Worm (Caenorhabditis elegans) whole organism, late embryonic: ENCODE results near the gene F13E6.2.

Experiments
- K02D7.2 ChIP-seq: sonication (generic microtip); optimal IDR thresholded peaks from 2 replicates; lab custom pipeline; 2017; ENCODE audit warnings: mild to moderate bottlenecking, missing genetic modification characterization, missing compliant biosample characterization
- ama-1 ChIP-seq: fragments of 150-350 bp; optimal IDR thresholded peaks from 2 replicates; lab custom pipeline; 2014
- ceh-24 ChIP-seq: sonication (generic microtip); optimal IDR thresholded peaks from 2 replicates; lab custom pipeline; 2016; ENCODE audit warnings: mild to moderate bottlenecking, missing genetic modification characterization, missing compliant biosample characterization
- ceh-31 ChIP-seq: sonication (generic microtip); optimal IDR thresholded peaks from 2 replicates; lab custom pipeline; 2016; ENCODE audit warnings: missing genetic modification characterization, missing compliant biosample characterization
- ceh-48 ChIP-seq: sonication (generic microtip); optimal IDR thresholded peaks from 2 replicates; lab custom pipeline; 2016; ENCODE audit warnings: missing genetic modification characterization, inconsistent platforms, missing compliant biosample characterization
- fkh-10 ChIP-seq: fragments of 150-350 bp; optimal IDR thresholded peaks from 2 replicates; lab custom pipeline; 2014; ENCODE audit warnings: missing biosample characterization, missing genetic modification reagents, missing genetic modification characterization
- hlh-6 ChIP-seq: sonication (generic microtip); optimal IDR thresholded peaks from 2 replicates; lab custom pipeline; 2016; ENCODE audit warnings: missing genotype, missing genetic modification characterization, missing compliant biosample characterization
- pag-3 ChIP-seq: sonication (generic microtip); optimal IDR thresholded peaks from 2 replicates; lab custom pipeline; 2016; ENCODE audit warnings: missing compliant biosample characterization, missing genetic modification characterization, borderline replicate concordance
- pqm-1 ChIP-seq: sonication (generic microtip); optimal IDR thresholded peaks from 2 replicates; lab custom pipeline; 2016; ENCODE audit warnings: missing genetic modification characterization, missing compliant biosample characterization

- peak; percentile 47 for TF ChIP-seq ceh-48 (tag; lab: Kevin White, UChicago)
- TF ChIP-seq K02D7.2 (tag; lab: Kevin White, UChicago): no peak
- TF ChIP-seq pqm-1 (tag; lab: Kevin White, UChicago): no peak
- no peak for TF ChIP-seq fkh-10 (GFP tag; lab: Kevin White, UChicago)
- TF ChIP-seq pag-3 (tag; lab: Kevin White, UChicago): no peak
- no peak for TF ChIP-seq hlh-6 (tag; lab: Kevin White, UChicago)
- TF ChIP-seq ceh-24: no peak
- peak; percentile 23 for TF ChIP-seq ceh-31 (tag; lab: Kevin White, UChicago)
- TF ChIP-seq ama-1: no peak
These were observed 3.5 kb upstream of the F13E6.2 start for ce11 chrX:10677552-10677951.
